Fruit fly (Drosophila melanogaster): ENCODE results near the gene CG17712.
A peak's percentile ranks its signal among the peaks of the same experiment; 100 is the strongest.

CG17712 gene

DNA sequence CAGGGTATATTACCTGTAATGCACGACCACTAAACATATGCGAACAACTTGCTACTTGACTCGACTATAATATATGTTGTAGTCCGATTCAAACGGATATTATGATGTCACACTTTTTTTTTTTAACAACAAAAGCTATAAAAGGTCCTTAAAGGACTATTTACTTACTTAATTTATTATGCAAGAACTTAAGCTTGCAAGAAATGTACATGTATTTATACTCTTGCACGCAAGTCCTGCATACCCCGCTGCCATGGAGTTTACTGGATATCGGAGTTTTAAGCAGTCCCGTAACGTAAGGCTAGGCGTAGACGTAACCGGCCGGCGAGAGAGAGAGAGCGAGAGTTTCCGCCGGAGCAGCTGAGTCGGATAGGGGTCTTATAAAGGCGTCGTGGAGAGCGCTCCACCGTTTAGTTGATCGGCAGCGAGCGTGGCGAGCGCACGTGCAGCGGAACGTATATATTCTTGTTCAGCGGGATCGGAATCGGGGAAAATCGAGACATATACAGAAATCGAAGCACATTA is 14.8 kb downstream of the CG17712 start (continued):
- TF ChIP-seq ap (GFP tag; IDR thresholded peaks at IDR 0.05) (peak; percentile 71), CG2678 (tag; optimal IDR thresholded peaks at IDR 0.05) (peak; percentile 88), Dbx (GFP tag; IDR thresholded peaks at IDR 0.05) (peak; percentile 78; the same call in 2 of the 3 replicates), wor (GFP tag; IDR thresholded peaks at IDR 0.05) (peak; percentile 92), BEAF-32 (GFP tag; optimal IDR thresholded peaks at IDR 0.05) (no peak), Fer2 (tag; optimal IDR thresholded peaks at IDR 0.05) (peak; percentile 2), CG17912 (GFP tag; optimal IDR thresholded peaks at IDR 0.05) (no peak), CG4404 (GFP tag; IDR thresholded peaks at IDR 0.05) (peak; percentile 89), CG10209 (GFP tag; optimal IDR thresholded peaks at IDR 0.05) (peak; percentile 89), Med (GFP tag) (peak; percentile 98), CG8290 (GFP tag; optimal IDR thresholded peaks at IDR 0.05) (peak; percentile 60), CG8290 (tag; optimal IDR thresholded peaks at IDR 0.05) (peak in 1 of 2 experiments; percentile 44), bab2 (GFP tag; optimal IDR thresholded peaks at IDR 0.05) (peak; percentile 91), Hr39 (optimal IDR thresholded peaks at IDR 0.05) (no peak), jumu (GFP tag; optimal IDR thresholded peaks at IDR 0.05) (peak; percentile 90), gsb (GFP tag; IDR thresholded peaks at IDR 0.05) (no peak), Gug (GFP tag; IDR thresholded peaks at IDR 0.05) (peak; percentile 89), PHDP (tag; optimal IDR thresholded peaks at IDR 0.05) (peak; percentile 86), CG8281 (tag; optimal IDR thresholded peaks at IDR 0.05) (peak; percentile 42), pzg (GFP tag; optimal IDR thresholded peaks at IDR 0.05) (no peak), p53 (GFP tag; optimal IDR thresholded peaks at IDR 0.05) (peak; percentile 30), CG2199 (GFP tag; IDR thresholded peaks at IDR 0.05) (no peak), Hand (GFP tag; optimal IDR thresholded peaks at IDR 0.05) (peak; percentile 14), gem (tag; optimal IDR thresholded peaks at IDR 0.05) (peak; percentile 94), CTCF (GFP tag; optimal IDR thresholded peaks at IDR 0.05) (peak; percentile 17), trem (tag; optimal IDR thresholded peaks at IDR 0.05) (peak; percentile 68), CG9797 (GFP tag; optimal IDR thresholded peaks at IDR 0.05) (no peak), CG4730 (GFP tag; IDR thresholded peaks at IDR 0.05) (peak; percentile 70), CG7987 (GFP tag; optimal IDR thresholded peaks at IDR 0.05) (peak; percentile 39), tap (tag; optimal IDR thresholded peaks at IDR 0.05) (peak; percentile 39), Dip3 (GFP tag; optimal IDR thresholded peaks at IDR 0.05) (peak; percentile 90), CG14014 (GFP tag; IDR thresholded peaks at IDR 0.05) (peak; percentile 74), eyg (GFP tag; optimal IDR thresholded peaks at IDR 0.05) (peak; percentile 75), CG3847 (GFP tag; IDR thresholded peaks at IDR 0.05) (peak; percentile 81), CG18599 (GFP tag; optimal IDR thresholded peaks at IDR 0.05) (peak; percentile 87), twi (tag; optimal IDR thresholded peaks at IDR 0.05) (peak; percentile 61), Taf1 (GFP tag; IDR thresholded peaks at IDR 0.05) (peak; percentile 58; the same call in 1 of the 2 replicates), Kr (GFP tag; optimal IDR thresholded peaks at IDR 0.05) (no peak), sima (GFP tag; optimal IDR thresholded peaks at IDR 0.05) (peak; percentile 36), en (GFP tag; optimal IDR thresholded peaks at IDR 0.05) (peak; percentile 64), Hr78 (GFP tag; optimal IDR thresholded peaks at IDR 0.05) (peak in 1 of 2 experiments; percentile 81), org-1 (GFP tag; optimal IDR thresholded peaks at IDR 0.05) (peak; percentile 93), D19B (GFP tag; optimal IDR thresholded peaks at IDR 0.05) (peak; percentile 97), slp2 (GFP tag; optimal IDR thresholded peaks at IDR 0.05) (peak; percentile 94), CG6175 (GFP tag; IDR thresholded peaks at IDR 0.05) (no peak), sc (optimal IDR thresholded peaks at IDR 0.05) (no peak), sc (GFP tag; optimal IDR thresholded peaks at IDR 0.05) (peak; percentile 90), Scr (GFP tag; IDR thresholded peaks at IDR 0.05; ENCODE audit: partially characterized antibody) (0 out of 2 replicates have a peak, but pooled peaks have one; percentile 10), CG30403 (GFP tag; optimal IDR thresholded peaks at IDR 0.05) (peak; percentile 95), nerfin-1 (tag; optimal IDR thresholded peaks at IDR 0.05) (peak; percentile 35), Hr3 (GFP tag; optimal IDR thresholded peaks at IDR 0.05) (peak; percentile 93), CG7357 (GFP tag; IDR thresholded peaks at IDR 0.05) (peak; percentile 79; the same call in 2 of the 3 replicates)
